Worm (Caenorhabditis elegans) whole organism, mixed stage, embryonic: Measurements from ENCODE around the gene F19C7.2.

ENCODE experiments used
- blmp-1 ChIP-seq: fragments of 150-350 bp; optimal IDR thresholded peaks from 2 replicates; lab custom pipeline; 2014; ENCODE audit warnings: missing biosample characterization, missing genetic modification characterization
- flh-1 ChIP-seq: fragments of 200-800 bp; sonication (Bioruptor generic); optimal IDR thresholded peaks from 2 replicates; lab custom pipeline; 2018; ENCODE audit warnings: mild to moderate bottlenecking, missing genetic modification characterization, moderate library complexity, missing compliant biosample characterization
- lin-13 ChIP-seq: fragments of 150-350 bp; optimal IDR thresholded peaks from 2 replicates; lab custom pipeline; 2014; ENCODE audit warnings: missing biosample characterization, missing genetic modification characterization
- nhr-12 ChIP-seq: fragments of 150-350 bp; optimal IDR thresholded peaks from 2 replicates; lab custom pipeline; 2014; ENCODE audit warnings: missing biosample characterization, missing genetic modification characterization
- nhr-76 ChIP-seq: sonication (generic microtip); optimal IDR thresholded peaks from 2 replicates; lab custom pipeline; 2017; ENCODE audit warnings: missing biosample characterization, missing genetic modification characterization
- pha-4 ChIP-seq: fragments of 150-350 bp; optimal IDR thresholded peaks from 2 replicates; lab custom pipeline; 2018; ENCODE audit warnings: missing biosample characterization, missing genetic modification reagents, missing genetic modification characterization
- unc-120 ChIP-seq: sonication (generic microtip); optimal IDR thresholded peaks from 2 replicates; lab custom pipeline; 2017; ENCODE audit warnings: missing genetic modification characterization, missing compliant biosample characterization; ENCODE audit not compliant: poor library complexity, severe bottlenecking
- unc-62 ChIP-seq: fragments of 150-350 bp; optimal IDR thresholded peaks from 2 replicates; lab custom pipeline; 2014; ENCODE audit warnings: missing biosample characterization, missing genetic modification reagents, missing genetic modification characterization
- ztf-11 ChIP-seq: fragments of 150-350 bp; optimal IDR thresholded peaks from 2 replicates; lab custom pipeline; 2014; ENCODE audit warnings: missing biosample characterization, missing genetic modification characterization

- TF ChIP-seq unc-62 (GFP tag; lab: Kevin White, UChicago): no peak
- TF ChIP-seq pha-4 (tag; lab: Kevin White, UChicago): no peak
- no peak for TF ChIP-seq nhr-12 (tag; lab: Kevin White, UChicago)
- no peak for TF ChIP-seq flh-1
- TF ChIP-seq unc-120 (tag; lab: Kevin White, UChicago): no peak
- TF ChIP-seq ztf-11: no peak
- TF ChIP-seq lin-13 (tag; lab: Kevin White, UChicago): no peak
- TF ChIP-seq nhr-76 (tag; lab: Kevin White, UChicago): no peak
- TF ChIP-seq blmp-1: no peak
Measured at ce11 chrIV:4551562-4551961, 48.2 kb upstream of the F19C7.2 start.
